Fruit fly (Drosophila melanogaster): ENCODE results near the gene Srp72.

The Srp72 gene

dm6 chr3R:20552093-20552492 lies 36.4 kb upstream of the Srp72 start, which contains the start of gene Stat92E (continued):
- TF ChIP-seq fd96Cb (tag; optimal IDR thresholded peaks at IDR 0.05) (no peak), CG34422 (GFP tag; IDR thresholded peaks at IDR 0.05) (no peak), CG7963 (GFP tag; IDR thresholded peaks at IDR 0.05; ENCODE audit: partially characterized antibody) (no peak), CG13775 (GFP tag; optimal IDR thresholded peaks at IDR 0.05) (no peak), CG12744 (GFP tag; optimal IDR thresholded peaks at IDR 0.05) (no peak), sens (GFP tag) (peak; percentile 76), ci (GFP tag; IDR thresholded peaks at IDR 0.05) (0 out of 3 replicates have a peak, but pooled peaks have one; percentile 6), vfl (GFP tag; optimal IDR thresholded peaks at IDR 0.05) (no peak), pita (GFP tag; optimal IDR thresholded peaks at IDR 0.05) (no peak), unc-4 (GFP tag; IDR thresholded peaks at IDR 0.05; ENCODE audit: partially characterized antibody) (peak; percentile 15; the same call in 1 of the 2 replicates), dysf (GFP tag; IDR thresholded peaks at IDR 0.05) (0 out of 3 replicates have a peak, but pooled peaks have one; percentile 6), Dek (tag; optimal IDR thresholded peaks at IDR 0.05) (no peak), CG15479 (GFP tag; optimal IDR thresholded peaks at IDR 0.05) (no peak), CG1647 (GFP tag; optimal IDR thresholded peaks at IDR 0.05) (no peak), CoRest (tag; optimal IDR thresholded peaks at IDR 0.05) (no peak), CG3995 (GFP tag; optimal IDR thresholded peaks at IDR 0.05) (peak; percentile 47), Kr (GFP tag; optimal IDR thresholded peaks at IDR 0.05) (no peak), hb (GFP tag; IDR thresholded peaks at IDR 0.05; ENCODE audit: partially characterized antibody) (no peak), CG15601 (tag; optimal IDR thresholded peaks at IDR 0.05) (no peak), CG14050 (GFP tag; IDR thresholded peaks at IDR 0.05) (no peak), Dip2 (GFP tag; IDR thresholded peaks at IDR 0.05) (no peak), CG4282 (GFP tag; optimal IDR thresholded peaks at IDR 0.05) (no peak), CG42726 (GFP tag; IDR thresholded peaks at IDR 0.05; ENCODE audit: partially characterized antibody) (no peak), slbo (GFP tag; IDR thresholded peaks at IDR 0.05) (no peak), CG16863 (GFP tag; optimal IDR thresholded peaks at IDR 0.05) (no peak), sna (GFP tag; IDR thresholded peaks at IDR 0.05; ENCODE audit: partially characterized antibody) (no peak), CG12071 (GFP tag; optimal IDR thresholded peaks at IDR 0.05) (no peak), gro (GFP tag; optimal IDR thresholded peaks at IDR 0.05) (no peak), sr (GFP tag; IDR thresholded peaks at IDR 0.05) (0 out of 3 replicates have a peak, but pooled peaks have one; percentile 51), B-H2 (GFP tag; optimal IDR thresholded peaks at IDR 0.05) (no peak), vvl (GFP tag; IDR thresholded peaks at IDR 0.05) (0 out of 2 replicates have a peak, but pooled peaks have one; percentile 5), CG2116 (GFP tag; optimal IDR thresholded peaks at IDR 0.05) (peak; percentile 73), CG16779 (GFP tag; IDR thresholded peaks at IDR 0.05) (no peak), Eip74EF (GFP tag; optimal IDR thresholded peaks at IDR 0.05) (no peak), gsb (GFP tag; IDR thresholded peaks at IDR 0.05) (no peak), dpn (GFP tag; optimal IDR thresholded peaks at IDR 0.05) (no peak), rib (GFP tag; IDR thresholded peaks at IDR 0.05) (no peak), fd102C (GFP tag; optimal IDR thresholded peaks at IDR 0.05) (no peak), crp (GFP tag; optimal IDR thresholded peaks at IDR 0.05) (no peak), dmrt99B (tag; optimal IDR thresholded peaks at IDR 0.05) (no peak), CG2712 (tag; optimal IDR thresholded peaks at IDR 0.05) (no peak), Chrac-16 (GFP tag; optimal IDR thresholded peaks at IDR 0.05) (no peak), sc (optimal IDR thresholded peaks at IDR 0.05) (no peak), sc (GFP tag; optimal IDR thresholded peaks at IDR 0.05) (no peak), pb (GFP tag; optimal IDR thresholded peaks at IDR 0.05) (no peak), ATbp (GFP tag; optimal IDR thresholded peaks at IDR 0.05) (no peak), MESR4 (GFP tag; optimal IDR thresholded peaks at IDR 0.05) (no peak), CG3847 (GFP tag; IDR thresholded peaks at IDR 0.05) (no peak), CG12236 (GFP tag; optimal IDR thresholded peaks at IDR 0.05) (no peak), cato (GFP tag; optimal IDR thresholded peaks at IDR 0.05; ENCODE audit: borderline replicate concordance) (no peak), zen2 (GFP tag; IDR thresholded peaks at IDR 0.05; ENCODE audit: partially characterized antibody) (no peak)
